Fruit fly (Drosophila melanogaster) whole organism, embryonic: ENCODE measurements around the gene CG17982.

Experiments
- Abd-B ChIP-seq: fragments of 200-800 bp; sonication (Bioruptor generic); optimal IDR thresholded peaks from 2 replicates; lab custom pipeline; 2018; ENCODE audit warnings: missing biosample characterization, mild to moderate bottlenecking, missing genetic modification characterization, moderate library complexity
- Atf6 ChIP-seq: fragments of 200-800 bp; sonication (Bioruptor generic); IDR thresholded peaks from 2 replicates; pipeline ENCODE4 v1.3.6; 2022; ENCODE audit warnings: missing biosample characterization, missing genetic modification characterization
- Bdp1 ChIP-seq: fragments of 200-800 bp; sonication (Bioruptor generic); optimal IDR thresholded peaks from 3 replicates; lab custom pipeline; 2016; ENCODE audit warnings: missing biosample characterization, missing genetic modification characterization
- Bgb ChIP-seq: fragments of 200-800 bp; sonication (Bioruptor generic); IDR thresholded peaks from 2 replicates; pipeline ENCODE4 v1.3.6; 2022; ENCODE audit warnings: missing biosample characterization, missing genetic modification characterization; ENCODE audit not compliant: partially characterized antibody
- CG10431 ChIP-seq: fragments of 200-800 bp; sonication (Bioruptor generic); optimal IDR thresholded peaks from 3 replicates; lab custom pipeline; 2018; ENCODE audit warnings: missing biosample characterization, mild to moderate bottlenecking, missing genetic modification characterization
- CG11085 ChIP-seq: fragments of 200-800 bp; sonication (Bioruptor generic); IDR thresholded peaks from 2 replicates; pipeline ENCODE4 v1.3.6; 2022; ENCODE audit warnings: missing biosample characterization, missing genetic modification characterization
- CG11504 ChIP-seq: fragments of 200-800 bp; sonication (Bioruptor generic); optimal IDR thresholded peaks from 3 replicates; lab custom pipeline; 2019; ENCODE audit warnings: missing biosample characterization, mild to moderate bottlenecking, missing genetic modification characterization, moderate library complexity
- CG12071 ChIP-seq: fragments of 200-800 bp; sonication (Bioruptor generic); optimal IDR thresholded peaks from 3 replicates; lab custom pipeline; 2018; ENCODE audit warnings: missing biosample characterization, mild to moderate bottlenecking, missing genetic modification characterization
- CG12236 ChIP-seq: fragments of 200-800 bp; sonication (Bioruptor generic); optimal IDR thresholded peaks from 2 replicates; lab custom pipeline; 2016; ENCODE audit warnings: missing biosample characterization, missing genetic modification characterization
- CG14441 ChIP-seq: fragments of 200-800 bp; sonication (Bioruptor generic); IDR thresholded peaks from 2 replicates; pipeline ENCODE4 v1.3.6; 2022; ENCODE audit warnings: missing biosample characterization, missing genetic modification characterization
- CG14667 ChIP-seq: fragments of 200-800 bp; sonication (Bioruptor generic); IDR thresholded peaks from 2 replicates; pipeline ENCODE4 v1.3.6; 2022; ENCODE audit warnings: missing biosample characterization, missing genetic modification characterization
- CG16863 ChIP-seq: fragments of 200-800 bp; sonication (Bioruptor generic); optimal IDR thresholded peaks from 3 replicates; lab custom pipeline; 2016; ENCODE audit warnings: missing biosample characterization, missing genetic modification characterization
- CG18011 ChIP-seq: fragments of 200-800 bp; sonication (Bioruptor generic); optimal IDR thresholded peaks from 2 replicates; lab custom pipeline; 2017; ENCODE audit warnings: missing biosample characterization, missing genetic modification characterization, mild to moderate bottlenecking, moderate library complexity, missing genotype
- CG2116 ChIP-seq: fragments of 200-800 bp; sonication (Bioruptor generic); optimal IDR thresholded peaks from 3 replicates; lab custom pipeline; 2018; ENCODE audit warnings: missing biosample characterization, mild to moderate bottlenecking, missing genetic modification characterization
- CG31365 ChIP-seq: fragments of 200-800 bp; sonication (Bioruptor generic); optimal IDR thresholded peaks from 2 replicates; lab custom pipeline; 2018; ENCODE audit warnings: missing biosample characterization, mild to moderate bottlenecking, missing genetic modification characterization
- CG42726 ChIP-seq: fragments of 200-800 bp; sonication (Bioruptor generic); IDR thresholded peaks from 2 replicates; pipeline ENCODE4 v1.3.6; 2022; ENCODE audit warnings: missing biosample characterization, missing genetic modification characterization; ENCODE audit not compliant: partially characterized antibody
- CG4328 ChIP-seq: fragments of 200-800 bp; sonication (Bioruptor generic); optimal IDR thresholded peaks from 3 replicates; lab custom pipeline; 2017; ENCODE audit warnings: missing biosample characterization, missing genetic modification reagents, missing genetic modification characterization
- CG6175 ChIP-seq: fragments of 200-800 bp; sonication (Bioruptor generic); IDR thresholded peaks from 3 replicates; pipeline ENCODE4 v1.3.6; 2022; ENCODE audit warnings: missing biosample characterization, missing genetic modification characterization
- CG6654 ChIP-seq: fragments of 200-800 bp; sonication (Bioruptor generic); optimal IDR thresholded peaks from 2 replicates; lab custom pipeline; 2017; ENCODE audit warnings: missing biosample characterization, mild to moderate bottlenecking, missing genetic modification characterization
- CG7556 ChIP-seq: fragments of 200-800 bp; sonication (Bioruptor generic); optimal IDR thresholded peaks from 2 replicates; lab custom pipeline; 2017; ENCODE audit warnings: missing biosample characterization, mild to moderate bottlenecking, missing genetic modification characterization
- CG8924 ChIP-seq: fragments of 200-800 bp; optimal IDR thresholded peaks from 3 replicates; lab custom pipeline; 2019; ENCODE audit warnings: missing biosample characterization, mild to moderate bottlenecking, missing genetic modification characterization, moderate library complexity
- CG9215 ChIP-seq: fragments of 200-800 bp; sonication (Bioruptor generic); IDR thresholded peaks from 2 replicates; pipeline ENCODE4 v1.3.6; 2022; ENCODE audit warnings: missing biosample characterization, missing genetic modification characterization
- Camta ChIP-seq: fragments of 200-800 bp; sonication (Bioruptor generic); optimal IDR thresholded peaks from 2 replicates; lab custom pipeline; 2016; ENCODE audit warnings: missing biosample characterization, missing genetic modification characterization
- D19B ChIP-seq: fragments of 200-800 bp; sonication (Bioruptor generic); optimal IDR thresholded peaks from 2 replicates; lab custom pipeline; 2017; ENCODE audit warnings: missing biosample characterization, mild to moderate bottlenecking, missing genetic modification characterization
- E2f2 ChIP-seq: fragments of 200-800 bp; sonication (Bioruptor generic); IDR thresholded peaks from 2 replicates; pipeline ENCODE4 v1.3.6; 2022; ENCODE audit warnings: missing biosample characterization, missing genetic modification characterization
- GATAe ChIP-seq: fragments of 200-800 bp; sonication (Bioruptor generic); conservative IDR thresholded peaks from 2 replicates; pipeline ENCODE4 v1.3.6; 2022; ENCODE audit warnings: missing biosample characterization, missing genetic modification characterization
- Hand ChIP-seq: fragments of 200-800 bp; sonication (Bioruptor generic); optimal IDR thresholded peaks from 2 replicates; lab custom pipeline; 2017; ENCODE audit warnings: mild to moderate bottlenecking, missing biosample characterization, missing genetic modification reagents, missing genetic modification characterization
- Jarid2 ChIP-seq: fragments of 200-800 bp; sonication (Bioruptor generic); optimal IDR thresholded peaks from 3 replicates; lab custom pipeline; 2017; ENCODE audit warnings: mild to moderate bottlenecking, missing biosample characterization, missing genetic modification reagents, missing genetic modification characterization
- Med ChIP-seq: fragments of 200-800 bp; sonication (Bioruptor generic); peaks from one replicate; lab custom pipeline; 2016; ENCODE audit warnings: missing biosample characterization, missing genetic modification characterization, mild to moderate bottlenecking, inconsistent platforms, moderate library complexity
- NFAT ChIP-seq: fragments of 200-800 bp; sonication (Bioruptor generic); IDR thresholded peaks from 2 replicates; pipeline ENCODE4 v1.3.6; 2022; ENCODE audit warnings: missing biosample characterization, missing genetic modification characterization
- Opbp ChIP-seq: fragments of 200-800 bp; sonication (Bioruptor generic); IDR thresholded peaks from 3 replicates; pipeline ENCODE4 v1.3.6; 2022; ENCODE audit warnings: missing biosample characterization, missing genetic modification characterization; ENCODE audit not compliant: partially characterized antibody
- Ptx1 ChIP-seq: fragments of 200-800 bp; sonication (Bioruptor generic); IDR thresholded peaks from 2 replicates; pipeline ENCODE4 v1.3.6; 2022; ENCODE audit warnings: missing biosample characterization, missing genetic modification characterization
- bigmax ChIP-seq: fragments of 200-800 bp; sonication (Bioruptor generic); optimal IDR thresholded peaks from 2 replicates; lab custom pipeline; 2018; ENCODE audit warnings: missing biosample characterization, mild to moderate bottlenecking, missing genetic modification characterization
- cad ChIP-seq: fragments of >200 bp; optimal IDR thresholded peaks from 2 replicates; lab custom pipeline; 2017; ENCODE audit warnings: missing biosample characterization, missing genetic modification characterization
- chinmo ChIP-seq: fragments of 200-800 bp; sonication (Bioruptor generic); IDR thresholded peaks from 4 replicates; pipeline ENCODE4 v1.3.6; 2022; ENCODE audit warnings: missing biosample characterization, missing genetic modification characterization; ENCODE audit not compliant: partially characterized antibody
- crc ChIP-seq: fragments of 200-800 bp; sonication (Bioruptor generic); optimal IDR thresholded peaks from 2 replicates; lab custom pipeline; 2016; ENCODE audit warnings: missing biosample characterization, missing genetic modification characterization
- croc ChIP-seq: fragments of 200-800 bp; sonication (Bioruptor generic); conservative IDR thresholded peaks from 3 replicates; pipeline ENCODE4 v1.3.6; 2022; ENCODE audit warnings: missing biosample characterization, missing genetic modification characterization
- grn ChIP-seq: fragments of 200-800 bp; sonication (Bioruptor generic); optimal IDR thresholded peaks from 3 replicates; lab custom pipeline; 2017; ENCODE audit warnings: missing biosample characterization, missing genetic modification characterization
- insv ChIP-seq, 2 experiments: fragments of 200-800 bp; sonication (Bioruptor generic); optimal IDR thresholded peaks; 3 replicates each; lab custom pipeline; 2016 to 2018; ENCODE audit warnings: missing biosample characterization in 2 of 2, missing genetic modification characterization in 2 of 2
- inv ChIP-seq: fragments of 200-800 bp; sonication (Bioruptor generic); IDR thresholded peaks from 2 replicates; pipeline ENCODE4 v1.3.6; 2022; ENCODE audit warnings: missing biosample characterization, missing genetic modification characterization; ENCODE audit not compliant: partially characterized antibody
- mld ChIP-seq: fragments of 200-800 bp; sonication (Bioruptor generic); IDR thresholded peaks from 3 replicates; pipeline ENCODE4 v1.3.6; 2022; ENCODE audit warnings: missing biosample characterization, missing genetic modification characterization; ENCODE audit not compliant: partially characterized antibody
- onecut ChIP-seq: fragments of 200-800 bp; sonication (Bioruptor generic); IDR thresholded peaks from 2 replicates; pipeline ENCODE4 v1.3.6; 2022; ENCODE audit warnings: missing biosample characterization, missing genetic modification characterization
- pb ChIP-seq: fragments of 200-800 bp; sonication (Bioruptor generic); optimal IDR thresholded peaks from 3 replicates; lab custom pipeline; 2016; ENCODE audit warnings: missing biosample characterization, missing genetic modification characterization
- peb ChIP-seq: fragments of 200-800 bp; sonication (Bioruptor generic); IDR thresholded peaks from 2 replicates; pipeline ENCODE4 v1.3.6; 2022; ENCODE audit warnings: missing biosample characterization, missing genetic modification characterization
- rib ChIP-seq: fragments of 200-800 bp; sonication (Bioruptor generic); IDR thresholded peaks from 2 replicates; pipeline ENCODE4 v1.3.6; 2022; ENCODE audit warnings: missing biosample characterization, missing genetic modification characterization
- sr ChIP-seq: fragments of 200-800 bp; sonication (Bioruptor generic); IDR thresholded peaks from 3 replicates; pipeline ENCODE4 v1.3.6; 2022; ENCODE audit warnings: missing biosample characterization, missing genetic modification characterization
- stc ChIP-seq: fragments of 200-800 bp; sonication (Bioruptor generic); IDR thresholded peaks from 2 replicates; pipeline ENCODE4 v1.3.6; 2022; ENCODE audit warnings: missing biosample characterization, missing genetic modification characterization
- stwl ChIP-seq: fragments of 200-800 bp; sonication (Bioruptor generic); optimal IDR thresholded peaks from 3 replicates; lab custom pipeline; 2018; ENCODE audit warnings: missing biosample characterization, mild to moderate bottlenecking, missing genetic modification characterization, moderate library complexity
- tap ChIP-seq: fragments of 200-800 bp; optimal IDR thresholded peaks from 3 replicates; lab custom pipeline; 2019; ENCODE audit warnings: missing biosample characterization, mild to moderate bottlenecking, missing genetic modification characterization, moderate library complexity
- trh ChIP-seq: fragments of 200-800 bp; sonication (Bioruptor generic); optimal IDR thresholded peaks from 2 replicates; lab custom pipeline; 2016; ENCODE audit warnings: missing biosample characterization, missing genetic modification characterization

The CG17982 gene

dm6 chrX:8193017-8193556 lies 49.5 kb upstream of the CG17982 start (continued):
- TF ChIP-seq crc (GFP tag; lab: Kevin White, UChicago) = no peak
- no peak for TF ChIP-seq CG4328 (GFP tag; lab: Kevin White, UChicago)
- TF ChIP-seq pb (GFP tag; lab: Kevin White, UChicago) = no peak
- no peak for TF ChIP-seq mld (GFP tag; lab: Robert Waterston, UW)
- TF ChIP-seq D19B (GFP tag; lab: Kevin White, UChicago) = no peak
- TF ChIP-seq Camta (GFP tag; lab: Kevin White, UChicago) = no peak
- no peak for TF ChIP-seq stwl (tag; lab: Kevin White, UChicago)
- peak; percentile 33; the same call in 1 of the 2 replicates for TF ChIP-seq NFAT (GFP tag; lab: Robert Waterston, UW)
- no peak for TF ChIP-seq CG7556 (GFP tag; lab: Kevin White, UChicago)
- no peak for TF ChIP-seq CG11085 (GFP tag; lab: Robert Waterston, UW)
- TF ChIP-seq Hand (GFP tag; lab: Kevin White, UChicago) = no peak
- TF ChIP-seq CG9215 (GFP tag; lab: Robert Waterston, UW) = no peak
- no peak for TF ChIP-seq inv (GFP tag; lab: Robert Waterston, UW)
- no peak for TF ChIP-seq CG31365 (tag; lab: Kevin White, UChicago)
- TF ChIP-seq croc = no peak
- TF ChIP-seq Med (GFP tag; lab: Kevin White, UChicago) = peak; percentile 87
- peak; percentile 45; the same call in 1 of the 2 replicates for TF ChIP-seq rib (GFP tag; lab: Robert Waterston, UW)
- TF ChIP-seq peb (GFP tag; lab: Robert Waterston, UW) = no peak
- 0 out of 2 replicates have a peak, but pooled peaks have one; percentile 23 for TF ChIP-seq Atf6 (GFP tag; lab: Robert Waterston, UW)
- TF ChIP-seq trh (GFP tag; lab: Kevin White, UChicago) = no peak
- peak; percentile 11 for TF ChIP-seq CG11504 (tag; lab: Kevin White, UChicago)
- TF ChIP-seq CG12071 (GFP tag; lab: Kevin White, UChicago) = no peak
- no peak for TF ChIP-seq Bdp1
- no peak for TF ChIP-seq tap (tag; lab: Kevin White, UChicago)
- TF ChIP-seq chinmo = peak; percentile 97
- TF ChIP-seq Ptx1 (GFP tag; lab: Robert Waterston, UW) = no peak
- TF ChIP-seq sr = peak; percentile 80
- TF ChIP-seq, all 482 proteins: peak for 94

- TF ChIP-seq Abd-B (GFP tag; lab: Kevin White, UChicago) (no peak), CG6175 (GFP tag; lab: Robert Waterston, UW) (no peak), Opbp (0 out of 3 replicates have a peak, but pooled peaks have one; percentile 33), CG6654 (GFP tag; lab: Kevin White, UChicago) (peak; percentile 98), GATAe (peak; percentile 32; the same call in 1 of the 2 replicates), cad (GFP tag; lab: Kevin White, UChicago) (peak; percentile 91), Bgb (0 out of 2 replicates have a peak, but pooled peaks have one; percentile 14), E2f2 (GFP tag; lab: Robert Waterston, UW) (no peak), grn (peak; percentile 72)
- TF ChIP-seq, all 482 proteins: peak for 6
These were observed 48.6 kb upstream of the CG17982 start for dm6 chrX:8192191-8192590.

- TF ChIP-seq insv (GFP tag; optimal IDR thresholded peaks at IDR 0.05; lab: Kevin White, UChicago) (no peak), CG12236 (GFP tag; lab: Kevin White, UChicago) (no peak), CG16863 (GFP tag; lab: Kevin White, UChicago) (no peak), CG2116 (no peak), CG42726 (GFP tag; lab: Robert Waterston, UW) (no peak), CG8924 (no peak), onecut (no peak), CG14441 (GFP tag; lab: Robert Waterston, UW) (no peak), stc (GFP tag; lab: Robert Waterston, UW) (no peak), Jarid2 (no peak), CG18011 (GFP tag; lab: Kevin White, UChicago) (no peak), CG14667 (GFP tag; lab: Robert Waterston, UW) (no peak), CG10431 (GFP tag; lab: Kevin White, UChicago) (no peak), bigmax (GFP tag; lab: Kevin White, UChicago) (peak; percentile 83)
These were observed 36.2 kb upstream of the CG17982 start for dm6 chrX:8179858-8180257.
